Fruit fly (Drosophila melanogaster): ENCODE data around the gene crb.

dm6 chr3R:24357698-24358097 lies 62.8 kb downstream of the crb start, which contains the start of gene Golgin84:
- no peak for TF ChIP-seq sna (GFP tag; IDR thresholded peaks at IDR 0.05; ENCODE audit: partially characterized antibody)
- no peak for TF ChIP-seq lbe (GFP tag; optimal IDR thresholded peaks at IDR 0.05)
- no peak for TF ChIP-seq Hsf (GFP tag; optimal IDR thresholded peaks at IDR 0.05)
- TF ChIP-seq zfh2 (GFP tag; optimal IDR thresholded peaks at IDR 0.05), result no peak
- no peak for TF ChIP-seq CG10209 (GFP tag; optimal IDR thresholded peaks at IDR 0.05)
- no peak for TF ChIP-seq CG11456 (GFP tag; IDR thresholded peaks at IDR 0.05)
- TF ChIP-seq nerfin-2 (GFP tag; IDR thresholded peaks at IDR 0.05; ENCODE audit: partially characterized antibody), result no peak

Measured in whole organism, embryonic.